Worm (Caenorhabditis elegans): ENCODE results near the gene exos-8.
A peak's percentile ranks its signal among the peaks of the same experiment; 100 is the strongest.

Gene exos-8

ce11 chrII:6734674-6735073 lies 6.8 kb upstream of the exos-8 start, which contains the start of gene T14B4.3 (continued):
- TF ChIP-seq ceh-88 (GFP tag; IDR thresholded peaks at IDR 0.05) = 0 out of 2 replicates have a peak, but pooled peaks have one; percentile 45
- peak; percentile 46 for TF ChIP-seq F16B12.6 (tag; optimal IDR thresholded peaks at IDR 0.05)
- TF ChIP-seq swsn-7 (tag; optimal IDR thresholded peaks at IDR 0.05) = peak; percentile 45
- peak; percentile 75 for TF ChIP-seq lin-14 (GFP tag; optimal IDR thresholded peaks at IDR 0.05)
- TF ChIP-seq elt-3 (tag; optimal IDR thresholded peaks at IDR 0.05) = peak in 1 of 6 experiments; percentile 47
- no peak for TF ChIP-seq nhr-11 (tag; optimal IDR thresholded peaks at IDR 0.05)
- no peak for TF ChIP-seq fkh-4 (tag; optimal IDR thresholded peaks at IDR 0.05; ENCODE audit: borderline replicate concordance)
- peak; percentile 4 for TF ChIP-seq C04F5.9 (tag; optimal IDR thresholded peaks at IDR 0.05)
- no peak for TF ChIP-seq ets-5 (GFP tag; IDR thresholded peaks at IDR 0.05)
- TF ChIP-seq tlp-1 (tag; optimal IDR thresholded peaks at IDR 0.05) = no peak
- no peak for TF ChIP-seq C34B4.2 (tag; optimal IDR thresholded peaks at IDR 0.05)
- peak; percentile 88 for TF ChIP-seq rnt-1 (tag; optimal IDR thresholded peaks at IDR 0.05)
- TF ChIP-seq unc-62 (GFP tag; optimal IDR thresholded peaks at IDR 0.05) = no peak
- no peak for TF ChIP-seq irx-1 (tag; optimal IDR thresholded peaks at IDR 0.05)
- peak; percentile 26 for TF ChIP-seq jun-1 (tag; optimal IDR thresholded peaks at IDR 0.05)
- peak; percentile 50 for TF ChIP-seq xbp-1 (tag; optimal IDR thresholded peaks at IDR 0.05)
- peak; percentile 57 for TF ChIP-seq nhr-20 (tag; optimal IDR thresholded peaks at IDR 0.05)
- peak; percentile 83 for TF ChIP-seq C16A3.4 (tag; optimal IDR thresholded peaks at IDR 0.05)
- TF ChIP-seq dpl-1 (GFP tag; optimal IDR thresholded peaks at IDR 0.05) = peak; percentile 53 to 72 (median 71)
- peak; percentile 73 for TF ChIP-seq nhr-71 (tag; optimal IDR thresholded peaks at IDR 0.05)
- TF ChIP-seq pag-3 (tag; optimal IDR thresholded peaks at IDR 0.05; ENCODE audit: borderline replicate concordance, insufficient read depth) = no peak
- no peak for TF ChIP-seq fos-1 (tag; optimal IDR thresholded peaks at IDR 0.05)
- TF ChIP-seq sup-37 (GFP tag; optimal IDR thresholded peaks at IDR 0.05) = no peak
- TF ChIP-seq dsc-1 (tag; optimal IDR thresholded peaks at IDR 0.05) = peak; percentile 15
- peak; percentile 54 for TF ChIP-seq tbx-2 (tag; optimal IDR thresholded peaks at IDR 0.05)
- TF ChIP-seq nhr-47 (tag; optimal IDR thresholded peaks at IDR 0.05) = peak; percentile 61
- no peak for TF ChIP-seq ceh-63 (GFP tag; optimal IDR thresholded peaks at IDR 0.05)
- TF ChIP-seq fkh-10 (GFP tag; optimal IDR thresholded peaks at IDR 0.05) = no peak
- no peak for TF ChIP-seq unc-30 (tag; optimal IDR thresholded peaks at IDR 0.05)
- TF ChIP-seq zip-4 (GFP tag; optimal IDR thresholded peaks at IDR 0.05) = no peak
- TF ChIP-seq egl-27 (tag; optimal IDR thresholded peaks at IDR 0.05) = no peak

- TF ChIP-seq nhr-85 (tag) (no peak), ceh-8 (GFP tag; optimal IDR thresholded peaks at IDR 0.05) (no peak), nhr-76 (tag; optimal IDR thresholded peaks at IDR 0.05) (no peak), lin-14 (GFP tag; optimal IDR thresholded peaks at IDR 0.05) (no peak), nhr-84 (tag; optimal IDR thresholded peaks at IDR 0.05) (no peak), fkh-4 (tag; optimal IDR thresholded peaks at IDR 0.05; ENCODE audit: borderline replicate concordance) (no peak), dsc-1 (tag; optimal IDR thresholded peaks at IDR 0.05) (no peak), hlh-17 (GFP tag; optimal IDR thresholded peaks at IDR 0.05; ENCODE audit: borderline replicate concordance) (no peak), xbp-1 (tag; optimal IDR thresholded peaks at IDR 0.05) (no peak), elt-3 (tag; optimal IDR thresholded peaks at IDR 0.05) (no peak), unc-86 (tag; optimal IDR thresholded peaks at IDR 0.05) (no peak), swsn-7 (tag; optimal IDR thresholded peaks at IDR 0.05) (no peak), aly-2 (tag; optimal IDR thresholded peaks at IDR 0.05) (no peak), irx-1 (tag; optimal IDR thresholded peaks at IDR 0.05) (no peak), blmp-1 (tag; optimal IDR thresholded peaks at IDR 0.05) (no peak), lsy-2 (tag; optimal IDR thresholded peaks at IDR 0.05) (no peak), nhr-90 (tag; optimal IDR thresholded peaks at IDR 0.05; ENCODE audit: poor library complexity) (no peak), skn-1 (tag; optimal IDR thresholded peaks at IDR 0.05) (no peak), nhr-12 (tag; optimal IDR thresholded peaks at IDR 0.05) (no peak)
Measured at ce11 chrII:6736066-6736465, 5.4 kb upstream of the exos-8 start, which contains the start of gene mrps-18.C. Gene mrps-18.C (plus strand): TSS chrII:6736203.

Data from whole organism, L1 larva.